Fruit fly (Drosophila melanogaster) Kc167 (cell line): Measurements from ENCODE around the gene Meltrin.

Source experiments
- Myc ChIP-seq: fragments of >200 bp; optimal IDR thresholded peaks from 2 replicates; lab custom pipeline; 2017; ENCODE audit warnings: missing external identifiers
- Sin3A ChIP-seq: fragments of >200 bp; optimal IDR thresholded peaks from 2 replicates; lab custom pipeline; 2018; ENCODE audit warnings: missing external identifiers
- h ChIP-seq: fragments of >200 bp; optimal IDR thresholded peaks from 3 replicates; lab custom pipeline; 2018; ENCODE audit warnings: missing external identifiers
- insv ChIP-seq: fragments of >200 bp; optimal IDR thresholded peaks from 3 replicates; lab custom pipeline; 2018; ENCODE audit warnings: missing external identifiers
- psq ChIP-seq: fragments of >200 bp; optimal IDR thresholded peaks from 2 replicates; lab custom pipeline; 2017; ENCODE audit warnings: missing external identifiers
- ttk ChIP-seq: sonication (Bioruptor generic); optimal IDR thresholded peaks from 2 replicates; lab custom pipeline; 2017; ENCODE audit warnings: missing external identifiers

Meltrin gene

dm6 chr3R:14655912-14656700 is 41.0 kb downstream of the Meltrin start:
- TF ChIP-seq Myc (lab: Kevin White, UChicago) (no peak), insv (lab: Kevin White, UChicago) (no peak), h (lab: Kevin White, UChicago) (no peak), ttk (lab: Kevin White, UChicago) (no peak), psq (no peak), Sin3A (lab: Kevin White, UChicago) (no peak)

- TF ChIP-seq h (lab: Kevin White, UChicago) (no peak), Sin3A (lab: Kevin White, UChicago) (no peak), psq (no peak), insv (lab: Kevin White, UChicago) (no peak), Myc (lab: Kevin White, UChicago) (no peak), ttk (lab: Kevin White, UChicago) (no peak)
These were observed 41.9 kb downstream of the Meltrin start for dm6 chr3R:14654976-14655896.

DNA sequence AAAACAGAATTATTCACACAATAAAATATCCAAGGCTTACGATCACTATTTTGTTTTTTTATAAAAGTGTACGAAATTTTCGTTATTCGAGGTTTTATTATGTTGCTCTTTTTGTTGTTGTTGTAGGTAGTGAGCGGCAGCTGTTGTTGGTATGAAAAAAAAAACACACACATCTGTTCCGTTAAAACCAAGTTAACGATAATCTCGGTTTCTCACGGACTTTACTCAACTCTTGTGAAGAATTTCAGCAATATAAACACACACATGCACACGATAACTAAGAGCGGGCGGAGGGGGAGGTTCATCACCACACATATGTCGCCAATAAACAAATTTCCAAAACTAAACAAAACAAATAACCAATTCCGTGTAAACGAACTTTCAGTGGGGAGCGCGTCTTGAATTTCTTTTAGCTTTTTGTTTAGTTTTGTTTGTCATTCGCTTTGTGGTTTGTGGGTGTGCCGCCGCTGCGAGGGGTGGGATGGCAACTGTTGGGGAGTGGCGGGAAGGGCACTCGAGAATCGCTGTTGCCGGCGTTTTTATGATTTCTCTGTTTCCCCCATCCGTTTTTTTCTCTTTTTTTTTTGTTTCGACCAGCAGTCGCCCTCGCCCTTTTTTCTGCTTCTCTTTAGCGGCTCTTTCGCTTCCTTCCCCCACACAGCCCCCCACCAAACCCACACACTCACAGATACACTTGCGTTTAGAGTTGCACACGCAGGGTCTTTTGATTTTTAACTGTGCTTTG is 42.7 kb downstream of the Meltrin start:
- TF ChIP-seq Myc (lab: Kevin White, UChicago): no peak
- TF ChIP-seq h (lab: Kevin White, UChicago): no peak
- TF ChIP-seq psq: no peak
- no peak for TF ChIP-seq ttk (lab: Kevin White, UChicago)
- TF ChIP-seq Sin3A (lab: Kevin White, UChicago): no peak
- no peak for TF ChIP-seq insv (lab: Kevin White, UChicago)

DNA sequence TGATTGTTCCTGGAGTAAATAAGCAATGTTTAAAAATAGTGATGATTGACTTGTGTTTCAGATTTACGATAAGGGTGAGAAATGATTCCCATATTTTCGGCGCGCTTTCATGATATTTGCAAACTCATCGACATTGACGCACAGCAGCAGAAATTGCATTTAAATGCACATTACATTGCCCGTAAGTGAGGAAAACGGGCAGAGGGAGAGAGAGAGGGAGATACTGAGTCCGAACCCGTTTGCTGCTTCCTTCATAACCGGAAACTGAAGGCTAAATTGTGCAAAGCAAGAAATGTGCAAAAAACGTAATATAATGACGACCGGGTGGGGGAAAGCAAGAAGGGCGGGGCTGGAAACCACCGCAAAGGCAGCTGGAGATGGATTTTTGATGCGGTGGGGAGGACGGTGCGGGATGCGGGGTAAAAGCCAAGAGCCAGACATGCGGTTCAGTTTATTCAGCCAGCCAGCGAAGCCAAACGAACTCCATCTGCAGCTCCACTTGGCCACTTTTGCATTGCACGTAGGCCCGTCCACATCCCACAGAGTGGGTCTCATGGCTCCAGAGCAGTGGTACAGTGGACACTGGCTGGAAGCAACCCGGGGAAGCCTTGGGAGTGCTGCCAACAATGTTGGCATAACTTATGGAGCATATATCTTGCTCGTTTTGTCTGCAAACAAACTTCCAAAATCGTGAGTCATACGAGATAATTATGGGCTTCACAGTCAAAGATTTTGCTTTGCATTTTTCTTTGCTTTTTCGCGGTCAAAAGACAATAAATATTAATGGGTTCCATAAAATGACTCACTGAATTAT is 43.8 kb downstream of the Meltrin start:
- no peak for TF ChIP-seq insv (lab: Kevin White, UChicago)

DNA sequence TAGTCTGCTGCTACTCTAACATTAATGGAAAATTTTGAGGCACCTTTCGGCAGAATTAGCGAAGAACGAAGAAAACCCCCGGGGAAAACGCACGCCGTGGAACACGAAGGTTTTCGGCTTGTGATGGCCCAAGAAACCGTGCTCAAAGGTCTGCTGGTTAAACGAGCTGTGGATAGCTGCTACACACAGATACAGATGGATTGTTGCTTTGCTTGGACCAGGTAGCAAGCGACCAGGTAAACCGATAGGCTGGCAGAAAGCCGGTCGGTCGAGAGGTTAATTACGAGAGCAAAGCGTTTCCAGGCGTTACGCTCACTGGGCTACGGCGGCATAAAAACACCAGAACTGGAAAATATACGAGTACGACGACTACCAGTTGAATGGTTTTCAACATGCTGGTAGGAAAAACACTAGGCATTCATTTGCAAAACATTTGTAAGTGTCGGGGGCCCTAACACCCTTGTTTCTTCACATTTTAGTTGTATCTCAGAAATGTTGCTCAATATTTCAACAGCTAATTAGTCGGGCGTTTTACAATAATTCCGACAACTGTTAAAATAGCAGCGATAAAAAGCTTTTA is 44.7 kb downstream of the Meltrin start:
- TF ChIP-seq h (lab: Kevin White, UChicago) (no peak), insv (lab: Kevin White, UChicago) (no peak), Sin3A (lab: Kevin White, UChicago) (no peak), ttk (lab: Kevin White, UChicago) (no peak), Myc (lab: Kevin White, UChicago) (no peak), psq (no peak)

DNA sequence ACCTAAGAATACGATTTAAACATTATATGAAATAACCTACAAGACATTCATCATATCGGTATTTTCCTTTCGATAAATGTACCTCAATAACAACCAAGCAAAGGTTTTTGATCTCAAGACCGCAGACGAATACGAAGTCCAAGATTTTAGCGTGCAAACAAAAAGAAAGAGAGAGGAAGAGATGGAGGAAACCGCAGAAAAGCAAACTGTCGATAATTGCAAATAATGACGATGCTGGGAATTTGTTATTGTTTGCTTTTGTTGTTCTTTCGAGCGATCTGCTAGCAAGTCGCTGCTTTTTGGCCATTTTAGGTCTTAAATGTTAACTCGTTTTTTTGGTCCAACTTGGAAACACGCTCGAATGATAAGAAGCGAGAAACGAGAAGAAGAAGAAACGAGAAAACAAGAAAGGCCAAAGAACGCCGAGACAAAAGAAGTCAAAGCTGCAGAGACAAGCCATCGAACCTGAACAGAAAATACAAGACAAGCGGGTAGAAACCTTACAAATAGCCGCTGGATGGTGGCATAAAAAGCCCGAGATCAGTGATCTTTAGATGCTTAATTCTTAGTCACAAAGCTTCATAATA is 45.9 kb downstream of the Meltrin start:
- TF ChIP-seq insv (lab: Kevin White, UChicago) (no peak), Sin3A (lab: Kevin White, UChicago) (no peak), ttk (lab: Kevin White, UChicago) (no peak), h (lab: Kevin White, UChicago) (no peak)

- TF ChIP-seq ttk (lab: Kevin White, UChicago): no peak
- no peak for TF ChIP-seq psq
- TF ChIP-seq insv (lab: Kevin White, UChicago): no peak
- no peak for TF ChIP-seq h (lab: Kevin White, UChicago)
These were observed 46.7 kb downstream of the Meltrin start for dm6 chr3R:14650367-14650766.

DNA sequence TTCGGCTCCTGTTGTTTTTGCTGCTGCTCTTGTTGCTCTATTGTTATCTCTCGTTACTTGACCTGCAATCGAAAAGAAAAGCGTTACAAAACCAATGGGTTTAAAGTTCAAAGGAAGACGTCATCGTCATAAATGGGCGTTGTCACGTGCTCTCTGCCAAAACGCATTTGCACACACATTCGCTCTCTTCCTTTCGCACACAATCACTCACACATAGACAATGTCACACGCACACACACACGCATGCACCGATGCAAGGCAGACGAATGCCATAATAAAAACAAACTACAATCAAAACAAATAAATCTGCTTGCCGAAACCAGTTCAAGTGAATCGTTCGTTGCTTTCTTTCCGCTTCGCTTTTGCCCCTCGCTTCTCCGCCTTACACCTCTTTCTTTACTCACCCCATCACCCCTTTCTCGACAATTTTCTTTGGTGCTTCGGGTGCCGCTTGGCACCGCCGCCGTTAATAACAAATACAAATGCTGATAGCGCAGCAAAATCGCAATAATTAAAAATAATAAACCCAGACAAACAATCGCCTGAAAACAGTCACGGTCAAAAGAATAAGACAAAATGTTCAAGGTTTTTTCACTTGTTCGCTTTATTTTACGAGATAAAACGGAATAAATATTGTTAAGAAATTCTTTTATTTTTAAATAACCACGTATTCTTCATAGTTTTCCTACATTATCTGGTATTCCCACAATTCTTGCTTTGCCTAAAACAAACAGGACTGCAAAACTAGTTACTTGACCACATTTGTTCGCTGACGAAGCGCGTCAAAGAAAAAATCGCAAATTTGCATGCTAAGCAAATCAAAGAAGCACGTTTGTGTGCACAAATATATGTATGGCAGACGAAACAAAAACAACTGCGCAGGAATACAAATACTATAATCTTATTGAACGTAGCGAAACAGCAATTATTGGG is 47.5 kb downstream of the Meltrin start:
- no peak for TF ChIP-seq psq
- TF ChIP-seq insv (lab: Kevin White, UChicago): no peak
- TF ChIP-seq ttk (lab: Kevin White, UChicago): no peak
- no peak for TF ChIP-seq Myc (lab: Kevin White, UChicago)
- TF ChIP-seq h (lab: Kevin White, UChicago): no peak
- no peak for TF ChIP-seq Sin3A (lab: Kevin White, UChicago)

DNA sequence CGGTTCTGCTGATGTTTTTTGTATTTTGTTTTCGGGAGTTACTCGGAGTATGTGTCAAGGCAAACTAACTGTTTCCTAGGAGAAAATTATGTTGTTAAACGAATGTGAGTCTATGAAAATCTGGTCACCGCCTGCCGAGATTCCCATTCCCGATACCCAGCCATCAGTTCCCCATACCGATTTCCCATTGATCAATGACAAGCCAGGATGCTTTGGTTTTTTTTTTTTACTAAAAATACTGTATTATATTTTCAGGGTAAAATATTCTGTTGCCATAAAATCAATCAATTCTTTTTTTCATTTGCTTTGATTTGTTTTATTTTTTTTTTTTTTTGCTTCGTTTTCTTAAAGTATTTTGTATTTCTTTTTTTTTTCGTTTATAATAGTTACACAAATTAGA is 54.6 kb downstream of the Meltrin start, which contains the start of gene CG7886:
CG7886 (minus strand) TSS at position 101 of the 400 bp plus-strand sequence.
- TF ChIP-seq ttk (lab: Kevin White, UChicago): no peak
- no peak for TF ChIP-seq insv (lab: Kevin White, UChicago)
- TF ChIP-seq Sin3A (lab: Kevin White, UChicago): no peak
- TF ChIP-seq Myc (lab: Kevin White, UChicago): no peak
- no peak for TF ChIP-seq psq
- no peak for TF ChIP-seq h (lab: Kevin White, UChicago)
